Worm (Caenorhabditis elegans) whole organism, mixed stage, embryonic: Measurements from ENCODE around the gene glna-1.

ENCODE experiments used
- ceh-43 ChIP-seq: fragments of 200-800 bp; sonication (Bioruptor generic); optimal IDR thresholded peaks from 2 replicates; lab custom pipeline; 2018; ENCODE audit warnings: mild to moderate bottlenecking, missing genetic modification characterization, moderate library complexity, missing compliant biosample characterization
- lsy-2 ChIP-seq: fragments of 150-350 bp; optimal IDR thresholded peaks from 2 replicates; lab custom pipeline; 2014; ENCODE audit warnings: missing biosample characterization, missing genetic modification characterization
- pha-4 ChIP-seq: fragments of 150-350 bp; optimal IDR thresholded peaks from 2 replicates; lab custom pipeline; 2018; ENCODE audit warnings: missing biosample characterization, missing genetic modification reagents, missing genetic modification characterization

- no peak for TF ChIP-seq pha-4 (tag; lab: Kevin White, UChicago)
- TF ChIP-seq ceh-43 (GFP tag; lab: Kevin White, UChicago) = no peak
- TF ChIP-seq lsy-2 (tag; lab: Kevin White, UChicago) = no peak
Measured at ce11 chrII:14753858-14754750, 20.8 kb upstream of the glna-1 start, which contains the start of the genes tac-1 and Y54E2A.4.
